Worm (Caenorhabditis elegans): ENCODE data around the gene F38B6.8.

Gene F38B6.8

ce11 chrX:6691653-6692052, 9.1 kb upstream of the F38B6.8 start:
- TF ChIP-seq ceh-9 (tag; optimal IDR thresholded peaks at IDR 0.05), result no peak
- no peak for TF ChIP-seq mml-1 (tag; optimal IDR thresholded peaks at IDR 0.05)
- TF ChIP-seq pha-4 (tag; optimal IDR thresholded peaks at IDR 0.05), result no peak
- TF ChIP-seq nhr-77 (tag; optimal IDR thresholded peaks at IDR 0.05), result no peak
- no peak for TF ChIP-seq ceh-16 (tag; optimal IDR thresholded peaks at IDR 0.05)
- no peak for TF ChIP-seq fos-1 (tag; optimal IDR thresholded peaks at IDR 0.05)
- TF ChIP-seq skn-1 (tag; optimal IDR thresholded peaks at IDR 0.05), result no peak
- no peak for TF ChIP-seq elt-3 (tag; optimal IDR thresholded peaks at IDR 0.05)
- no peak for TF ChIP-seq eor-1 (tag; optimal IDR thresholded peaks at IDR 0.05)
- no peak for TF ChIP-seq sea-2 (GFP tag; optimal IDR thresholded peaks at IDR 0.05)
- TF ChIP-seq zag-1 (tag; optimal IDR thresholded peaks at IDR 0.05), result no peak
- TF ChIP-seq fkh-10 (GFP tag; optimal IDR thresholded peaks at IDR 0.05), result no peak
- TF ChIP-seq nhr-76 (tag; optimal IDR thresholded peaks at IDR 0.05), result no peak
- TF ChIP-seq aly-2 (tag; optimal IDR thresholded peaks at IDR 0.05), result no peak
- TF ChIP-seq nhr-28 (tag; optimal IDR thresholded peaks at IDR 0.05), result no peak

DNA sequence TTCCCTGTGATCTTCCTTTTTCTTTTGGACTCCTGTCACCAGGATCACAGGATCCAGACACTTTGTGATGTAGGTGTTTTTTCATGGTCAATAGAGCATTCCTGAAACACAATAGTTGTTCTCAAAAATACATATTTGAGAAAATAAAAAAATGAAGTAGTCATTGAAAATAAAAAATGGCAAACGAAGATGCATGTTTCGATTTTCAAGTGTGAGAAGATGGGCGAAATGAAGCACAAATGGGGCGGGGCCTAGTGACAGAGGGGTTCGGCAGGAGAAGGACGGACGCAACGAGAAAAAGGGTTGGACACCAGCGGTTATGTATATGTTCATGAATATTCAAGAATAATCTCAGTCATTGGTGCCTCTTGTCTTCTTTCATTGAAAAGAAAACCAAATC, 7.4 kb upstream of the F38B6.8 start, which contains the start of gene F38B6.6:
Gene F38B6.6, minus strand, starts transcription at position 101 of the 400 bp plus-strand sequence.
- no peak for TF ChIP-seq lin-39 (tag; optimal IDR thresholded peaks at IDR 0.05)
- TF ChIP-seq ceh-28 (tag; optimal IDR thresholded peaks at IDR 0.05), result no peak
- no peak for TF ChIP-seq mml-1 (tag; optimal IDR thresholded peaks at IDR 0.05)
- TF ChIP-seq nhr-237 (tag; optimal IDR thresholded peaks at IDR 0.05), result no peak
- no peak for TF ChIP-seq elt-3 (tag; optimal IDR thresholded peaks at IDR 0.05)
- TF ChIP-seq nhr-23 (tag; optimal IDR thresholded peaks at IDR 0.05), result no peak
- TF ChIP-seq ceh-82 (tag; optimal IDR thresholded peaks at IDR 0.05), result no peak
- no peak for TF ChIP-seq fos-1 (tag; optimal IDR thresholded peaks at IDR 0.05)
- TF ChIP-seq egl-5 (tag; optimal IDR thresholded peaks at IDR 0.05), result no peak
- no peak for TF ChIP-seq fkh-10 (GFP tag; optimal IDR thresholded peaks at IDR 0.05)
- no peak for TF ChIP-seq ZK546.5 (tag; optimal IDR thresholded peaks at IDR 0.05)
- TF ChIP-seq nfya-1 (tag; optimal IDR thresholded peaks at IDR 0.05; ENCODE audit: insufficient read depth), result no peak
- no peak for TF ChIP-seq daf-12 (tag; optimal IDR thresholded peaks at IDR 0.05)
- no peak for TF ChIP-seq unc-62 (GFP tag; optimal IDR thresholded peaks at IDR 0.05)

- TF ChIP-seq nhr-11 (tag; optimal IDR thresholded peaks at IDR 0.05), result no peak
- no peak for TF ChIP-seq fos-1 (tag; optimal IDR thresholded peaks at IDR 0.05)
- peak; percentile 94 for TF ChIP-seq elt-1 (tag; optimal IDR thresholded peaks at IDR 0.05)
- TF ChIP-seq unc-62 (GFP tag; optimal IDR thresholded peaks at IDR 0.05), result peak; percentile 32
- peak; percentile 20 for TF ChIP-seq lin-39 (tag; optimal IDR thresholded peaks at IDR 0.05)
These were observed 6.5 kb upstream of the F38B6.8 start for ce11 chrX:6688953-6689562.

- TF ChIP-seq unc-39 (tag; optimal IDR thresholded peaks at IDR 0.05) (no peak), ztf-11 (tag; optimal IDR thresholded peaks at IDR 0.05) (no peak), nhr-28 (tag; optimal IDR thresholded peaks at IDR 0.05) (no peak), ama-1 (optimal IDR thresholded peaks at IDR 0.05) (no peak), ceh-16 (tag; optimal IDR thresholded peaks at IDR 0.05) (no peak), mdl-1 (tag; optimal IDR thresholded peaks at IDR 0.05) (no peak), ceh-9 (tag; optimal IDR thresholded peaks at IDR 0.05) (no peak), lin-15B (tag; optimal IDR thresholded peaks at IDR 0.05) (no peak), nfya-1 (tag; optimal IDR thresholded peaks at IDR 0.05; ENCODE audit: insufficient read depth) (no peak), mml-1 (tag; optimal IDR thresholded peaks at IDR 0.05) (no peak), sea-2 (GFP tag; optimal IDR thresholded peaks at IDR 0.05) (no peak), pha-4 (tag; optimal IDR thresholded peaks at IDR 0.05) (no peak)
These were observed 5.2 kb upstream of the F38B6.8 start for ce11 chrX:6687756-6688155.

DNA sequence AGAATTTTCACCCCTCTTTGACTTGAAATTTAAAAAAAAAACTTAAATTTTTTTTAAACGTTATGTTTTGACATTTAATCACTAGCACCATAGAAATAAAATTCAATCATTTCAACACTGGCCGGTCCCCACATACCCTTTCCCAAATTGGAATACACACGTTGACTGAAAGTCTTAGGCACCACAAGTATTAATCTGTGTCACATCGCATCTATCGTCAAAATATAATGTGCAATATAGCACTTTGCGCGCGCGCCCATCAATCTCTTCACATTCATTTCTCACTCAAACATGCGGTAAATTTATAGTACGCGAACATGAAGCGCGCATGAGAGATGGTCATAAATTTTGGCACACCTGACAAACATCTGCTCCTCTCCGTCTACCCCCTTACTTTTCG, 4.8 kb upstream of the F38B6.8 start:
- TF ChIP-seq R02D3.7 (tag; optimal IDR thresholded peaks at IDR 0.05) (no peak), lin-39 (tag; optimal IDR thresholded peaks at IDR 0.05) (peak; percentile 52)

Data from whole organism, L3 larva.